Worm (Caenorhabditis elegans): ENCODE data around the gene nhr-43.
A peak's percentile ranks its signal among the peaks of the same experiment; 100 is the strongest.

nhr-43 gene

DNA sequence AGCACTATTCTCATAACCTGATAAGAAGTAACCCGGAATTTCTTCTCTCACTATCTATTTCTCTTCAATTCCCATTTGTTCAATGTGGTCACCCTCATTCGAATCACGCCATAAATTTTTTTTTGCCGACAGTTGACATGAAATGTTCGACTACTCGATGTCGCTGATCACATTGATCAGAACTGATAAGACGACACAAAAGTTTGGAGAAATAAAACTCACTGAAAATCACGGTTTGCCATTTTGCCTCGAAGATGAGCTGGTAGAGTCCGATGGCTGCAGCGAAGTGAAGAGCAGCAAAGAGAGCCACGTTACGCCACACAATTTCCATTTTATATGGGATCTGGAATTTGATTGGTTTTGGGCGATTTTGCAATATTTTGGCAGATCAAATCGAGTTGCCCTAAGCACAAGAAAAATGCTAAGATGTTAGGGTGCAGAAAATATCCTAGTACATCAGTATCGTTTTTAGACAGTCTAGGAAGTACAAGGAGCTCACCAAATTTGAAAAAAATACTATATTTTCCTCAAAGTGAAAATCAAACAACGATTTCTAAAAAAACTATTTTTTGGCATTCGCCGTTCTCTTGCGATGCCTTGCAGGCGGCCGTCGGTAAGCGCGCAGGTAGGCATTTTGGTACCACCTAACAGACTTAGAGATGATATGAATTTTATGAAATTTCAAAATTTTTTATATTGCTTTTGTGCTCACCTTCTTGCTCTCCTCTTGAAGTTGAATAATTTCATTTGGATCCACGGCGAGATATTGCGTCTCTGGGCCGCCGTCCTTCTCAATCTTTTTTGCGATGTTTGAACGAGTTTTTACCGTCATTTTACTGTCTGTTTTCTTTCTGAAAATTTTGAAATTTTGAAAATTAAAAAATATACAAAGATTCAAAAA, 15.7 kb downstream of the nhr-43 start, which contains the start of gene fat-6:
TSS of gene fat-6 (minus strand) at position 851 of the 901 bp plus-strand sequence.
- no peak for TF ChIP-seq egl-44 (GFP tag; IDR thresholded peaks at IDR 0.05)
- TF ChIP-seq nhr-80 (tag; optimal IDR thresholded peaks at IDR 0.05), result peak; percentile 43
- peak; percentile 8 for TF ChIP-seq atf-7 (tag; optimal IDR thresholded peaks at IDR 0.05)
- TF ChIP-seq hmg-1.2 (GFP tag; IDR thresholded peaks at IDR 0.05), result no peak; the same call in 1 of the 2 replicates
- 0 out of 2 replicates have a peak, but pooled peaks have one; percentile 11 for TF ChIP-seq madf-6 (GFP tag; IDR thresholded peaks at IDR 0.05)
- TF ChIP-seq xnd-1 (tag; optimal IDR thresholded peaks at IDR 0.05), result no peak
- peak; percentile 44; the same call in 1 of the 2 replicates for TF ChIP-seq pbrm-1 (GFP tag; IDR thresholded peaks at IDR 0.05)
- no peak for TF ChIP-seq cebp-1 (GFP tag; IDR thresholded peaks at IDR 0.05)
- TF ChIP-seq cebp-1 (tag; optimal IDR thresholded peaks at IDR 0.05), result peak; percentile 20
- TF ChIP-seq F33H1.4 (GFP tag; IDR thresholded peaks at IDR 0.05), result peak; percentile 8; the same call in 1 of the 2 replicates
- TF ChIP-seq dox-1 (GFP tag; IDR thresholded peaks at IDR 0.05), result 0 out of 2 replicates have a peak, but pooled peaks have one; percentile 14
- 0 out of 2 replicates have a peak, but pooled peaks have one; percentile 30 for TF ChIP-seq ekl-4 (GFP tag; IDR thresholded peaks at IDR 0.05)
- peak; percentile 33; the same call in 1 of the 2 replicates for TF ChIP-seq B0336.3 (GFP tag; IDR thresholded peaks at IDR 0.05)
- TF ChIP-seq egrh-3 (GFP tag; IDR thresholded peaks at IDR 0.05), result no peak
- no peak for TF ChIP-seq nhr-27 (tag; optimal IDR thresholded peaks at IDR 0.05)
- peak; percentile 58; the same call in 1 of the 2 replicates for TF ChIP-seq Y53G8AR.9 (GFP tag; conservative IDR thresholded peaks at IDR 0.05)
- TF ChIP-seq ztf-22 (GFP tag; optimal IDR thresholded peaks at IDR 0.05), result no peak
- peak; percentile 75 for TF ChIP-seq repo-1 (tag; optimal IDR thresholded peaks at IDR 0.05)
- peak; percentile 11; the same call in 1 of the 2 replicates for TF ChIP-seq mcd-1 (GFP tag; IDR thresholded peaks at IDR 0.05)
- 0 out of 2 replicates have a peak, but pooled peaks have one; percentile 65 for TF ChIP-seq madf-3 (GFP tag; IDR thresholded peaks at IDR 0.05)

DNA sequence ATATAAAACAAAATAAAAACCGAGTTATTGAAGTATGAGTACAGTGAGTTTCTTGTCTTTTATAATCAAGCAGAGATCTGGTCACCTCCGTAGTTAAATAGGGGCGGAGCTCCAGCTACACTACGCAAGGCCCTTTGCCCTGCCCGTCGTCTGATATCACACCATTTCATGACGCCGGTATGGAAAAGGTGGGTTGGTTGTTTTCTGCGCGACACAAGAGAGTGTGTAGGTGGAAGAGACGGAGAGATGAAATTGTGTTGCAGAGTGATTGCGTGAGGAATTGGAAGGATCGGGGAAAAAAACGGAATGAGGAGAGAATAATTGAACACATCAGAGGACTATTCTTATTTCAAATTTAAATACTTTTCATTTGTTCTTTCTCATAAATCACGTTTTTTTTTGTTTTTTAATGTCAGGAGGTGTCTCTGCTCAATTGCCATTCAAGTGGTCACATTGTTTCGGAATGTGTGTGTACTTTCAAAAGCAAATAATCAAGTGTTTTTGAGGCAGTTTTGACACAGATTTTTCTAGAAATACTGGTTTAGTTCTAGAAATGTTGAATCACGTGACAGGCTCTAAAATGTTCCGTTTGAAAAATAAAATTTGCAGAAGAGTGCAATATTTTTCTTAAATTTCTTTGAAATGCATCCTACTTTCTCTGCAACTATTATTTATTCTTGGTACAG, 16.5 kb downstream of the nhr-43 start, which contains the start of gene ZK822.9:
TSS of gene ZK822.9 (plus strand) at position 180 of the 686 bp plus-strand sequence.
- no peak for TF ChIP-seq cebp-1 (GFP tag; IDR thresholded peaks at IDR 0.05)
- no peak for TF ChIP-seq cebp-1 (tag; optimal IDR thresholded peaks at IDR 0.05)
- no peak for TF ChIP-seq F52B5.7 (tag; optimal IDR thresholded peaks at IDR 0.05)
- TF ChIP-seq ceh-58 (GFP tag; IDR thresholded peaks at IDR 0.05), result no peak
- TF ChIP-seq hmg-1.2 (GFP tag; IDR thresholded peaks at IDR 0.05), result peak; percentile 63
- no peak for TF ChIP-seq C17E4.6 (GFP tag; IDR thresholded peaks at IDR 0.05)
- TF ChIP-seq lag-1 (GFP tag; IDR thresholded peaks at IDR 0.05), result no peak
- TF ChIP-seq unc-62 (GFP tag; optimal IDR thresholded peaks at IDR 0.05), result peak; percentile 9
- TF ChIP-seq egl-44 (GFP tag; IDR thresholded peaks at IDR 0.05), result 0 out of 2 replicates have a peak, but pooled peaks have one; percentile 8
- TF ChIP-seq zfh-2 (GFP tag; conservative IDR thresholded peaks at IDR 0.05), result no peak
- peak; percentile 79 for TF ChIP-seq hsf-1 (GFP tag; IDR thresholded peaks at IDR 0.05)
- no peak for TF ChIP-seq snpc-4 (GFP tag; optimal IDR thresholded peaks at IDR 0.05)
- TF ChIP-seq snpc-4 (tag; optimal IDR thresholded peaks at IDR 0.05), result peak in 1 of 4 experiments; percentile 6
- no peak for TF ChIP-seq tlf-1 (GFP tag; optimal IDR thresholded peaks at IDR 0.05)
- peak; percentile 65 for TF ChIP-seq nhr-80 (tag; optimal IDR thresholded peaks at IDR 0.05)
- TF ChIP-seq ceh-27 (GFP tag; optimal IDR thresholded peaks at IDR 0.05), result peak; percentile 35
- 0 out of 2 replicates have a peak, but pooled peaks have one; percentile 17 for TF ChIP-seq Y53G8AR.9 (GFP tag; conservative IDR thresholded peaks at IDR 0.05)
- TF ChIP-seq snpc-3.4 (tag; optimal IDR thresholded peaks at IDR 0.05), result peak; percentile 16
- no peak for TF ChIP-seq F49E8.2 (tag; optimal IDR thresholded peaks at IDR 0.05; ENCODE audit: insufficient read depth)
- TF ChIP-seq attf-5 (GFP tag; optimal IDR thresholded peaks at IDR 0.05), result no peak
